Worm (Caenorhabditis elegans): Measurements from ENCODE around the gene rpl-43.
A peak's percentile ranks its signal among the peaks of the same experiment; 100 is the strongest.

Gene rpl-43

DNA sequence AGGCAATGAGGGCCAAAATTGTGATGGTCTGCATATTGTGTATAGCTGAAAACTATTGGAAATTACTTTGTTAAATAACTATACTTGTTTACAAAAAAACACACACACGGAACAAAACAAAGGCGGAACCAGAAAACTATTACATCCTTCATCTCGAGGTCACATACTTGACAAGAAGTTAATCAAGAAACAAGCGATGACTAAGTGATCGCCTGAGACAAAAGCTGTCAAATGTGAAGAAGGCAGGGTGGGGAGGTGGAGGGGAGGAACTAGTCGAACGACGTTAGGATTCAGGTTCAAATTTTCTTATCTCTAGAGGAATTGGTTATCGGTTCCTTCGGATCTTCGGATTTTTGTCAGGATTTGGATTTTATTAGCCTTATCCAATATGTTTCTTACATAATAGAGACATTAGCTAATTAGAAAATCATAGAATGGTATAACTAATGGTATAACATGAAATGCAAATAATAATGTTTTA, 45.9 kb upstream of the rpl-43 start, which contains the start of gene cpg-7:
Gene cpg-7 (minus strand): TSS at position 51 of the 481 bp plus-strand sequence.
- TF ChIP-seq let-526 (GFP tag; IDR thresholded peaks at IDR 0.05), result no peak

DNA sequence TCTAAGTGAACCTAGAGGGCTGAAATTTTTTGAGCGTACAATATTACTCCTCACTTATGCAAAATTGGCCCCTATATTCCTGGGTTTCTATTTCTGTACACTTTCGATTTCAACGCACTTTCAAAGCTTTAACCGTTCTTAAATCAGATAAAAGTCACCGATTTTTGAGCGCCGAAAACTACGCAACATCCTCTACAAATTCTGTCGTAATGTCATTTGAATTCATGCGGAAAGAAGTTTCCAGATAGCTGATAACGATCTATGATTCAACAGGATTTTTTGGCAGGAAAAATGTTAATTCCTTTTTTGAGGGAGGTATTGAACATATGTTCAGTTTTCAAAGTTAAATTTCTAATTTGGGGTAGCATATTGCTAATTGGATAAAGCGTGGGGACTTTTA, 42.3 kb upstream of the rpl-43 start:
- TF ChIP-seq mes-4 (tag; optimal IDR thresholded peaks at IDR 0.05) (no peak), C17E4.6 (GFP tag; IDR thresholded peaks at IDR 0.05) (no peak), somi-1 (GFP tag; optimal IDR thresholded peaks at IDR 0.05) (no peak), attf-3 (GFP tag; conservative IDR thresholded peaks at IDR 0.05) (no peak), T07F8.4 (tag; optimal IDR thresholded peaks at IDR 0.05) (no peak)

ce11 chrII:14118391-14118790, 36.7 kb upstream of the rpl-43 start:
- TF ChIP-seq ztf-3 (GFP tag; optimal IDR thresholded peaks at IDR 0.05) (no peak), snpc-4 (GFP tag; optimal IDR thresholded peaks at IDR 0.05) (no peak), snpc-4 (tag; optimal IDR thresholded peaks at IDR 0.05) (peak in 2 of 4 experiments; percentile 29 to 58)

ce11 chrII:14122065-14122464, 33.0 kb upstream of the rpl-43 start, which contains the start of gene K09E4.4:
K09E4.4 (minus strand) TSS chrII:14122165.
- TF ChIP-seq nfya-1 (tag; optimal IDR thresholded peaks at IDR 0.05; ENCODE audit: borderline replicate concordance, insufficient read depth) (no peak), mcd-1 (GFP tag; IDR thresholded peaks at IDR 0.05) (no peak), F37B4.10 (GFP tag; IDR thresholded peaks at IDR 0.05) (no peak), lsy-27 (tag; optimal IDR thresholded peaks at IDR 0.05; ENCODE audit: borderline replicate concordance, insufficient read depth) (no peak), Y56A3A.18 (GFP tag; IDR thresholded peaks at IDR 0.05) (no peak), F52B5.7 (tag; optimal IDR thresholded peaks at IDR 0.05) (no peak), B0261.1 (tag; optimal IDR thresholded peaks at IDR 0.05) (no peak), unc-130 (GFP tag; optimal IDR thresholded peaks at IDR 0.05) (no peak), atf-7 (tag; optimal IDR thresholded peaks at IDR 0.05) (no peak), repo-1 (tag; optimal IDR thresholded peaks at IDR 0.05) (no peak), fkh-3 (tag; optimal IDR thresholded peaks at IDR 0.05) (no peak), hlh-26 (GFP tag; conservative IDR thresholded peaks at IDR 0.05) (no peak)

DNA sequence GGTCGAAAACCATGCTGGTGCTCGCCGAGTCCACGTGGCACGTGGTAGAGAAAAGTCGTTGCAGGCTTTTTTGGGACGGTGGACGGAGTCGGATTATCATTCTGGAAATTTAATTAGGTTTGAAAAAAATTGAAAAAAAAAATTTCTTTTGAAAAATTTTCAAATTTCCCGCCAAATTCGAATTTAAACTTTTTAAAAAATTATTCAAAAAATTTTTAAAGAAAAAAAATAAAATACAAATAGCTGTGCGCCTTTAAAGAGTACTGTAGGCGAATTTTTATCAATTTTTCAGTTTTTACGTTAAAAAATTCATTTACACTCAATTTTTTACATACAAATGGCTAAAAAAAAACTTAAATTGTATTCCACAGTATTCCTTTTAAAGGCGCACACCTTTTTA, 28.3 kb upstream of the rpl-43 start, which contains the start of gene K09E4.3:
Gene K09E4.3 (minus strand): TSS at position 101 of the 400 bp plus-strand sequence.
- no peak for TF ChIP-seq hmg-1.2 (GFP tag; IDR thresholded peaks at IDR 0.05)
- TF ChIP-seq B0019.2 (GFP tag; conservative IDR thresholded peaks at IDR 0.05), result no peak
- 0 out of 2 replicates have a peak, but pooled peaks have one; percentile 27 for TF ChIP-seq zfh-2 (GFP tag; conservative IDR thresholded peaks at IDR 0.05)
- no peak for TF ChIP-seq F39B2.1 (GFP tag; IDR thresholded peaks at IDR 0.05)
- TF ChIP-seq die-1 (tag; optimal IDR thresholded peaks at IDR 0.05), result no peak

DNA sequence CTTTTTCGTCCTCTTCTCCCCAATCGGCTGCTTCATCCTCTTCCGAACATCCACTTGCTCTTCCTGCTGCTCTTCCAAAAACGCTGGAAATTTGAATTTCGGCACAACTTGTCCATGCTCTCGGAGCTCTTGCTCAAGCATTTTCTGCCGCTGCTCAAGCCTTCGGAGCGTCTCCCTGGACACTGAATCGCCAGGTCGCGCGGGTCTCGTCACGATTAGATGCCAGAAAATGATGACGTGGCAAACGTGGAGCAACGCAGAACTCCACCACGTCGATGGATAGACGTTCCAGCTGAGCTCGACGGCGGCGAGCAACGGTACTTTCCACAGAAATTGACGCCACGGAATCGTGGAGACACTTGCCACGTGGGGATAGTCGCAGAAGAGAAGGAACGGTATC, 25.9 kb upstream of the rpl-43 start:
- TF ChIP-seq zfh-2 (GFP tag; conservative IDR thresholded peaks at IDR 0.05), result peak; percentile 73
- no peak for TF ChIP-seq T26A5.8 (tag; optimal IDR thresholded peaks at IDR 0.05)
- no peak for TF ChIP-seq ztf-3 (GFP tag; optimal IDR thresholded peaks at IDR 0.05)
- no peak for TF ChIP-seq Y67H2A.10 (GFP tag; conservative IDR thresholded peaks at IDR 0.05)
- TF ChIP-seq tbp1 (GFP tag; optimal IDR thresholded peaks at IDR 0.05), result no peak
- no peak for TF ChIP-seq Y56A3A.18 (GFP tag; IDR thresholded peaks at IDR 0.05)
